Fruit fly (Drosophila melanogaster) whole organism, embryonic: ENCODE measurements around the gene CG42232.

Experiments
- Abd-B ChIP-seq: fragments of 200-800 bp; sonication (Bioruptor generic); optimal IDR thresholded peaks from 2 replicates; lab custom pipeline; 2018; ENCODE audit warnings: missing biosample characterization, mild to moderate bottlenecking, missing genetic modification characterization, moderate library complexity
- Asciz ChIP-seq: fragments of 200-800 bp; sonication (Bioruptor generic); optimal IDR thresholded peaks from 2 replicates; lab custom pipeline; 2017; ENCODE audit warnings: missing biosample characterization, mild to moderate bottlenecking, missing genetic modification characterization, missing genetic modification reagents
- Atf3 ChIP-seq: fragments of 200-800 bp; sonication (Bioruptor generic); optimal IDR thresholded peaks from 3 replicates; lab custom pipeline; 2016; ENCODE audit warnings: missing biosample characterization, missing genetic modification characterization
- BtbVII ChIP-seq: fragments of 200-800 bp; sonication (Bioruptor generic); optimal IDR thresholded peaks from 3 replicates; lab custom pipeline; 2017; ENCODE audit warnings: missing biosample characterization, mild to moderate bottlenecking, missing genetic modification characterization
- Bteb2 ChIP-seq: fragments of 200-800 bp; sonication (Bioruptor generic); optimal IDR thresholded peaks from 2 replicates; lab custom pipeline; 2016; ENCODE audit warnings: missing biosample characterization, missing genetic modification characterization
- CG10274 ChIP-seq: fragments of 200-800 bp; sonication (Bioruptor generic); optimal IDR thresholded peaks from 3 replicates; lab custom pipeline; 2017; ENCODE audit warnings: missing biosample characterization, mild to moderate bottlenecking, missing genetic modification characterization
- CG11398 ChIP-seq: fragments of 200-800 bp; sonication (Bioruptor generic); optimal IDR thresholded peaks from 2 replicates; lab custom pipeline; 2016; ENCODE audit warnings: missing biosample characterization, missing genetic modification characterization
- CG12104 ChIP-seq: fragments of 200-800 bp; sonication (Bioruptor generic); optimal IDR thresholded peaks from 3 replicates; lab custom pipeline; 2016; ENCODE audit warnings: missing biosample characterization, missing genetic modification characterization
- CG12942 ChIP-seq: fragments of 200-800 bp; sonication (Bioruptor generic); optimal IDR thresholded peaks from 3 replicates; lab custom pipeline; 2016; ENCODE audit warnings: missing biosample characterization, missing genetic modification characterization
- CG16813 ChIP-seq: fragments of 200-800 bp; sonication (Bioruptor generic); IDR thresholded peaks from 3 replicates; pipeline ENCODE4 v1.3.6; 2022; ENCODE audit warnings: missing biosample characterization, missing genetic modification characterization; ENCODE audit not compliant: partially characterized antibody
- CG16815 ChIP-seq: fragments of 200-800 bp; sonication (Bioruptor generic); optimal IDR thresholded peaks from 3 replicates; lab custom pipeline; 2017; ENCODE audit warnings: missing biosample characterization, mild to moderate bottlenecking, missing genetic modification characterization
- CG17359 ChIP-seq: fragments of 200-800 bp; sonication (Bioruptor generic); optimal IDR thresholded peaks from 3 replicates; lab custom pipeline; 2018; ENCODE audit warnings: missing biosample characterization, mild to moderate bottlenecking, missing genetic modification characterization, moderate library complexity
- CG17361 ChIP-seq: fragments of 200-800 bp; sonication (Bioruptor generic); IDR thresholded peaks from 3 replicates; pipeline ENCODE4 v1.3.6; 2022; ENCODE audit warnings: missing biosample characterization, missing genetic modification characterization
- CG17912 ChIP-seq: fragments of 200-800 bp; sonication (Bioruptor generic); optimal IDR thresholded peaks from 2 replicates; lab custom pipeline; 2018; ENCODE audit warnings: missing biosample characterization, mild to moderate bottlenecking, missing genetic modification characterization
- CG18262 ChIP-seq: fragments of 200-800 bp; optimal IDR thresholded peaks from 3 replicates; lab custom pipeline; 2019; ENCODE audit warnings: missing biosample characterization, mild to moderate bottlenecking, missing genetic modification characterization, moderate library complexity
- CG2120 ChIP-seq: fragments of 200-800 bp; sonication (Bioruptor generic); optimal IDR thresholded peaks from 3 replicates; lab custom pipeline; 2016; ENCODE audit warnings: missing biosample characterization, missing genetic modification characterization
- CG31224 ChIP-seq: fragments of 200-800 bp; sonication (Bioruptor generic); IDR thresholded peaks from 2 replicates; pipeline ENCODE4 v1.3.6; 2022; ENCODE audit warnings: missing biosample characterization, missing genetic modification characterization
- CG3163 ChIP-seq: fragments of 200-800 bp; sonication (Bioruptor generic); optimal IDR thresholded peaks from 3 replicates; lab custom pipeline; 2016; ENCODE audit warnings: missing biosample characterization, missing genetic modification characterization
- CG4617 ChIP-seq: fragments of 200-800 bp; sonication (Bioruptor generic); optimal IDR thresholded peaks from 3 replicates; lab custom pipeline; 2016; ENCODE audit warnings: missing biosample characterization, missing genetic modification characterization, borderline replicate concordance
- CG4820 ChIP-seq: fragments of 200-800 bp; sonication (Bioruptor generic); optimal IDR thresholded peaks from 3 replicates; lab custom pipeline; 2016; ENCODE audit warnings: missing biosample characterization, missing genetic modification characterization
- CG5953 ChIP-seq: fragments of 200-800 bp; sonication (Bioruptor generic); IDR thresholded peaks from 2 replicates; pipeline ENCODE4 v1.3.6; 2022; ENCODE audit warnings: missing biosample characterization, missing genetic modification characterization
- CG8359 ChIP-seq: fragments of 200-800 bp; sonication (Bioruptor generic); optimal IDR thresholded peaks from 2 replicates; lab custom pipeline; 2017; ENCODE audit warnings: missing biosample characterization, mild to moderate bottlenecking, missing genetic modification characterization, borderline replicate concordance
- CG8944 ChIP-seq: fragments of 200-800 bp; sonication (Bioruptor generic); optimal IDR thresholded peaks from 3 replicates; lab custom pipeline; 2016; ENCODE audit warnings: missing biosample characterization, missing genetic modification characterization
- D ChIP-seq, 2 experiments: fragments of 200-800 bp in 1 of 2; fragments of >200 bp in 1 of 2; sonication (Bioruptor generic) in 1 of 2; optimal IDR thresholded peaks; 2 replicates in 1 of 2; 3 replicates in 1 of 2; lab custom pipeline; 2017; ENCODE audit warnings: mild to moderate bottlenecking in 1 of 2, missing biosample characterization in 1 of 2, missing genetic modification characterization in 1 of 2, missing genetic modification reagents in 1 of 2
- Dbx ChIP-seq: fragments of 200-800 bp; sonication (Bioruptor generic); IDR thresholded peaks from 3 replicates; pipeline ENCODE4 v1.3.6; 2022; ENCODE audit warnings: missing biosample characterization, missing genetic modification characterization
- E2f1 ChIP-seq: fragments of 200-800 bp; sonication (Bioruptor generic); IDR thresholded peaks from 2 replicates; pipeline ENCODE4 v1.3.6; 2022; ENCODE audit warnings: missing biosample characterization, missing genetic modification characterization
- HHEX ChIP-seq: fragments of 200-800 bp; sonication (Bioruptor generic); optimal IDR thresholded peaks from 3 replicates; lab custom pipeline; 2017; ENCODE audit warnings: missing biosample characterization, mild to moderate bottlenecking, missing genetic modification characterization, missing genetic modification reagents
- Hr39 ChIP-seq: fragments of >200 bp; optimal IDR thresholded peaks from 2 replicates; lab custom pipeline; 2017
- Jarid2 ChIP-seq: fragments of 200-800 bp; sonication (Bioruptor generic); optimal IDR thresholded peaks from 3 replicates; lab custom pipeline; 2017; ENCODE audit warnings: mild to moderate bottlenecking, missing biosample characterization, missing genetic modification reagents, missing genetic modification characterization
- Neu2 ChIP-seq: fragments of 200-800 bp; sonication (Bioruptor generic); optimal IDR thresholded peaks from 3 replicates; lab custom pipeline; 2016; ENCODE audit warnings: missing biosample characterization, missing genetic modification characterization, borderline replicate concordance
- Nf-YB ChIP-seq: fragments of 200-800 bp; sonication (Bioruptor generic); optimal IDR thresholded peaks from 3 replicates; lab custom pipeline; 2019; ENCODE audit warnings: missing biosample characterization, mild to moderate bottlenecking, missing genetic modification characterization, moderate library complexity
- Ssrp ChIP-seq: fragments of 200-800 bp; sonication (Bioruptor generic); optimal IDR thresholded peaks from 2 replicates; lab custom pipeline; 2018; ENCODE audit warnings: missing biosample characterization, mild to moderate bottlenecking, missing genetic modification characterization, moderate library complexity
- Taf1 ChIP-seq: fragments of 200-800 bp; sonication (Bioruptor generic); IDR thresholded peaks from 2 replicates; pipeline ENCODE4 v1.3.6; 2022; ENCODE audit warnings: missing biosample characterization, missing genetic modification characterization
- ac ChIP-seq: fragments of 200-800 bp; sonication (Bioruptor generic); optimal IDR thresholded peaks from 3 replicates; lab custom pipeline; 2017; ENCODE audit warnings: missing biosample characterization, mild to moderate bottlenecking, missing genetic modification characterization
- ase ChIP-seq: fragments of 200-800 bp; sonication (Bioruptor generic); IDR thresholded peaks from 3 replicates; pipeline ENCODE4 v1.3.6; 2022; ENCODE audit warnings: missing biosample characterization, missing genetic modification characterization
- bab2 ChIP-seq: fragments of 200-800 bp; sonication (Bioruptor generic); optimal IDR thresholded peaks from 2 replicates; lab custom pipeline; 2016; ENCODE audit warnings: missing biosample characterization, missing genetic modification characterization
- croc ChIP-seq: fragments of 200-800 bp; sonication (Bioruptor generic); conservative IDR thresholded peaks from 3 replicates; pipeline ENCODE4 v1.3.6; 2022; ENCODE audit warnings: missing biosample characterization, missing genetic modification characterization
- crol ChIP-seq: fragments of 200-800 bp; sonication (Bioruptor generic); IDR thresholded peaks from 2 replicates; pipeline ENCODE4 v1.3.6; 2022; ENCODE audit warnings: missing biosample characterization, missing genetic modification characterization
- fd64A ChIP-seq: fragments of 200-800 bp; sonication (Bioruptor generic); optimal IDR thresholded peaks from 3 replicates; lab custom pipeline; 2018; ENCODE audit warnings: missing biosample characterization, mild to moderate bottlenecking, missing genetic modification characterization
- gcm2 ChIP-seq: fragments of 200-800 bp; sonication (Bioruptor generic); optimal IDR thresholded peaks from 2 replicates; lab custom pipeline; 2016; ENCODE audit warnings: missing biosample characterization, missing genetic modification characterization
- gt ChIP-seq: fragments of 200-800 bp; sonication (Bioruptor generic); IDR thresholded peaks from 2 replicates; pipeline ENCODE4 v1.3.6; 2022; ENCODE audit warnings: missing biosample characterization, missing genetic modification characterization
- ind ChIP-seq: fragments of 200-800 bp; sonication (Bioruptor generic); optimal IDR thresholded peaks from 3 replicates; lab custom pipeline; 2016; ENCODE audit warnings: missing biosample characterization, missing genetic modification characterization
- kah ChIP-seq: fragments of 200-800 bp; sonication (Bioruptor generic); optimal IDR thresholded peaks from 2 replicates; lab custom pipeline; 2018; ENCODE audit warnings: missing biosample characterization, mild to moderate bottlenecking, missing genetic modification characterization
- luna ChIP-seq: fragments of 200-800 bp; sonication (Bioruptor generic); optimal IDR thresholded peaks from 2 replicates; lab custom pipeline; 2016; ENCODE audit warnings: missing biosample characterization, missing genetic modification characterization
- org-1 ChIP-seq: fragments of 200-800 bp; sonication (Bioruptor generic); optimal IDR thresholded peaks from 2 replicates; lab custom pipeline; 2017; ENCODE audit warnings: missing biosample characterization, missing genetic modification characterization
- tna ChIP-seq: fragments of 200-800 bp; sonication (Bioruptor generic); IDR thresholded peaks from 2 replicates; pipeline ENCODE4 v1.3.6; 2022; ENCODE audit warnings: missing biosample characterization, missing genetic modification characterization; ENCODE audit not compliant: partially characterized antibody
- trh ChIP-seq: fragments of 200-800 bp; sonication (Bioruptor generic); optimal IDR thresholded peaks from 2 replicates; lab custom pipeline; 2016; ENCODE audit warnings: missing biosample characterization, missing genetic modification characterization
- vnd ChIP-seq: fragments of 200-800 bp; sonication (Bioruptor generic); IDR thresholded peaks from 3 replicates; pipeline ENCODE4 v1.3.6; 2022; ENCODE audit warnings: missing biosample characterization, missing genetic modification characterization; ENCODE audit not compliant: partially characterized antibody
- wdn ChIP-seq: fragments of 200-800 bp; sonication (Bioruptor generic); IDR thresholded peaks from 2 replicates; pipeline ENCODE4 v1.3.6; 2022; ENCODE audit warnings: missing biosample characterization, missing genetic modification characterization
- yki ChIP-seq: fragments of >200 bp; optimal IDR thresholded peaks from 3 replicates; lab custom pipeline; 2018
- zen2 ChIP-seq: fragments of 200-800 bp; sonication (Bioruptor generic); IDR thresholded peaks from 3 replicates; pipeline ENCODE4 v1.3.6; 2022; ENCODE audit warnings: missing biosample characterization, missing genetic modification characterization; ENCODE audit not compliant: partially characterized antibody

Gene CG42232

dm6 chr3R:16497379-16497778 lies 27.9 kb upstream of the CG42232 start (continued):
- TF ChIP-seq CG16813 (GFP tag; lab: Robert Waterston, UW), result no peak
- peak; percentile 68 for TF ChIP-seq kah (GFP tag; lab: Kevin White, UChicago)
- peak; percentile 56; the same call in 2 of the 3 replicates for TF ChIP-seq croc
- peak; percentile 54 for TF ChIP-seq CG4617 (GFP tag; lab: Kevin White, UChicago)
- peak; percentile 78 for TF ChIP-seq CG8944 (GFP tag; lab: Kevin White, UChicago)
- TF ChIP-seq Hr39, result no peak
- no peak for TF ChIP-seq fd64A (GFP tag; lab: Kevin White, UChicago)
- peak; percentile 12 for TF ChIP-seq CG11398
- TF ChIP-seq yki (lab: Kevin White, UChicago), result no peak
- no peak for TF ChIP-seq luna
- no peak for TF ChIP-seq crol
- peak; percentile 66 for TF ChIP-seq CG17912 (GFP tag; lab: Kevin White, UChicago)
- no peak for TF ChIP-seq D (optimal IDR thresholded peaks at IDR 0.05; lab: Kevin White, UChicago)
- peak; percentile 57 for TF ChIP-seq D (GFP tag; optimal IDR thresholded peaks at IDR 0.05; lab: Kevin White, UChicago)
- peak; percentile 86 for TF ChIP-seq E2f1
- TF ChIP-seq CG8359 (GFP tag; lab: Kevin White, UChicago), result peak; percentile 64
- TF ChIP-seq Abd-B (GFP tag; lab: Kevin White, UChicago), result peak; percentile 46
- TF ChIP-seq ac (GFP tag; lab: Kevin White, UChicago), result peak; percentile 29
- TF ChIP-seq Jarid2 (GFP tag; lab: Kevin White, UChicago), result peak; percentile 62
- TF ChIP-seq gt (GFP tag; lab: Robert Waterston, UW), result peak; percentile 20; the same call in 1 of the 2 replicates
- TF ChIP-seq CG12942 (GFP tag; lab: Kevin White, UChicago), result peak; percentile 81
- TF ChIP-seq Ssrp (tag; lab: Kevin White, UChicago), result peak; percentile 78
- peak; percentile 87 for TF ChIP-seq CG18262
- peak; percentile 20 for TF ChIP-seq Atf3 (GFP tag; lab: Kevin White, UChicago)
- TF ChIP-seq CG17361 (GFP tag; lab: Robert Waterston, UW), result peak; percentile 86
- no peak for TF ChIP-seq Neu2 (GFP tag; lab: Kevin White, UChicago)
- TF ChIP-seq tna, result no peak
- peak; percentile 51 for TF ChIP-seq org-1
- peak; percentile 35 for TF ChIP-seq Bteb2 (GFP tag; lab: Kevin White, UChicago)
- peak; percentile 88 for TF ChIP-seq Dbx
- peak; percentile 76 for TF ChIP-seq CG12104
- no peak for TF ChIP-seq zen2 (GFP tag; lab: Robert Waterston, UW)
- peak; percentile 71 for TF ChIP-seq CG31224 (GFP tag; lab: Robert Waterston, UW)
- peak; percentile 82 for TF ChIP-seq HHEX (GFP tag; lab: Kevin White, UChicago)
- TF ChIP-seq CG17359, result peak; percentile 92
- TF ChIP-seq CG2120 (GFP tag; lab: Kevin White, UChicago), result peak; percentile 79
- peak; percentile 4 for TF ChIP-seq CG10274 (GFP tag; lab: Kevin White, UChicago)
- TF ChIP-seq CG16815, result peak; percentile 56
- TF ChIP-seq vnd (GFP tag; lab: Robert Waterston, UW), result no peak
- peak; percentile 90 for TF ChIP-seq CG5953
- TF ChIP-seq bab2 (GFP tag; lab: Kevin White, UChicago), result peak; percentile 74
- TF ChIP-seq gcm2 (GFP tag; lab: Kevin White, UChicago), result peak; percentile 39
- TF ChIP-seq ase, result peak; percentile 95
- peak; percentile 77 for TF ChIP-seq wdn (GFP tag; lab: Robert Waterston, UW)
- peak; percentile 78 for TF ChIP-seq ind (GFP tag; lab: Kevin White, UChicago)
- peak; percentile 77 for TF ChIP-seq Asciz (GFP tag; lab: Kevin White, UChicago)
- TF ChIP-seq BtbVII, result peak; percentile 65
- TF ChIP-seq Taf1 (GFP tag; lab: Robert Waterston, UW), result peak; percentile 72
- peak; percentile 79 for TF ChIP-seq CG4820 (GFP tag; lab: Kevin White, UChicago)
- TF ChIP-seq Nf-YB, result peak; percentile 54
- peak; percentile 66 for TF ChIP-seq trh
- peak; percentile 47 for TF ChIP-seq CG3163 (GFP tag; lab: Kevin White, UChicago)
